Worm (Caenorhabditis elegans) whole organism, L3 larva: Measurements from ENCODE around the gene idpc-2.

Experiments
- ama-1 ChIP-seq: fragments of 150-350 bp; optimal IDR thresholded peaks from 2 replicates; lab custom pipeline; 2018
- ceh-82 ChIP-seq: fragments of 150-350 bp; optimal IDR thresholded peaks from 2 replicates; lab custom pipeline; 2014; ENCODE audit warnings: missing biosample characterization, missing genetic modification characterization
- ceh-9 ChIP-seq: sonication (generic microtip); optimal IDR thresholded peaks from 2 replicates; lab custom pipeline; 2018; ENCODE audit warnings: missing biosample characterization, missing genetic modification characterization
- jun-1 ChIP-seq: fragments of 150-350 bp; optimal IDR thresholded peaks from 2 replicates; lab custom pipeline; 2014; ENCODE audit warnings: missing biosample characterization, missing genetic modification reagents, missing genetic modification characterization
- lin-15B ChIP-seq: fragments of 150-350 bp; optimal IDR thresholded peaks from 2 replicates; lab custom pipeline; 2014; ENCODE audit warnings: missing biosample characterization, missing genetic modification characterization
- mdl-1 ChIP-seq: fragments of 150-350 bp; optimal IDR thresholded peaks from 2 replicates; lab custom pipeline; 2014; ENCODE audit warnings: missing biosample characterization, missing genetic modification characterization
- nhr-237 ChIP-seq: fragments of 150-350 bp; optimal IDR thresholded peaks from 2 replicates; lab custom pipeline; 2014; ENCODE audit warnings: missing biosample characterization, missing genetic modification characterization
- nhr-77 ChIP-seq: fragments of 150-350 bp; optimal IDR thresholded peaks from 2 replicates; lab custom pipeline; 2014; ENCODE audit warnings: missing biosample characterization, missing genetic modification characterization
- pha-4 ChIP-seq: fragments of 150-350 bp; optimal IDR thresholded peaks from 2 replicates; lab custom pipeline; 2014; ENCODE audit warnings: missing biosample characterization, missing genetic modification reagents, missing genetic modification characterization
- pqm-1 ChIP-seq: fragments of 150-350 bp; optimal IDR thresholded peaks from 2 replicates; lab custom pipeline; 2017; ENCODE audit warnings: missing biosample characterization, missing genetic modification characterization, inconsistent platforms
- snpc-4 ChIP-seq: fragments of 150-350 bp; optimal IDR thresholded peaks from 2 replicates; lab custom pipeline; 2014; ENCODE audit warnings: missing biosample characterization, missing genetic modification characterization
- unc-39 ChIP-seq: sonication (generic microtip); optimal IDR thresholded peaks from 4 replicates; lab custom pipeline; 2017; ENCODE audit warnings: missing biosample characterization, missing genetic modification characterization
- unc-62 ChIP-seq: fragments of 150-350 bp; sonication (generic microtip); optimal IDR thresholded peaks from 4 replicates; lab custom pipeline; 2014; ENCODE audit warnings: missing biosample characterization, missing genetic modification reagents, missing genetic modification characterization

- TF ChIP-seq jun-1 (tag; lab: Kevin White, UChicago) (no peak), lin-15B (tag; lab: Kevin White, UChicago) (no peak), pha-4 (no peak), ceh-82 (tag; lab: Kevin White, UChicago) (no peak), ama-1 (no peak), pqm-1 (tag; lab: Kevin White, UChicago) (no peak), ceh-9 (no peak), unc-39 (tag; lab: Kevin White, UChicago) (no peak), nhr-77 (tag; lab: Kevin White, UChicago) (no peak), snpc-4 (tag; lab: Kevin White, UChicago) (no peak), unc-62 (GFP tag; lab: Kevin White, UChicago) (no peak), mdl-1 (tag; lab: Kevin White, UChicago) (no peak), nhr-237 (tag; lab: Kevin White, UChicago) (no peak)
Observed at ce11 chrV:8637666-8638271, 16.7 kb upstream of the idpc-2 start, which contains the start of the genes F28A12.10 and acd-4.
